Worm (Caenorhabditis elegans) whole organism, L2 larva: Measurements from ENCODE around the gene decr-1.1.

ENCODE experiments used
- C34F6.9 ChIP-seq: fragments of 150-350 bp; optimal IDR thresholded peaks from 2 replicates; lab custom pipeline; 2014; ENCODE audit warnings: missing biosample characterization, missing genetic modification characterization
- F13H6.1 ChIP-seq: sonication (generic microtip); optimal IDR thresholded peaks from 2 replicates; lab custom pipeline; 2016; ENCODE audit warnings: missing genetic modification characterization, missing compliant biosample characterization
- R02D3.7 ChIP-seq: fragments of 150-350 bp; optimal IDR thresholded peaks from 2 replicates; lab custom pipeline; 2014; ENCODE audit warnings: missing biosample characterization, missing genetic modification characterization
- Y55F3AM.14 ChIP-seq: fragments of 200-800 bp; sonication (Bioruptor generic); optimal IDR thresholded peaks from 2 replicates; lab custom pipeline; 2018; ENCODE audit warnings: mild to moderate bottlenecking, missing genetic modification characterization, missing compliant biosample characterization
- ZK546.5 ChIP-seq: sonication (generic microtip); optimal IDR thresholded peaks from 2 replicates; lab custom pipeline; 2017; ENCODE audit warnings: missing biosample characterization, missing genetic modification characterization
- alr-1 ChIP-seq: fragments of 150-350 bp; optimal IDR thresholded peaks from 2 replicates; lab custom pipeline; 2014; ENCODE audit warnings: missing biosample characterization, missing genetic modification characterization
- blmp-1 ChIP-seq: sonication (generic microtip); optimal IDR thresholded peaks from 2 replicates; lab custom pipeline; 2017; ENCODE audit warnings: missing genetic modification characterization, mild to moderate bottlenecking, missing compliant biosample characterization, antibody characterized with exemption, moderate library complexity; ENCODE audit not compliant: insufficient read depth
- ceh-16 ChIP-seq: fragments of 150-350 bp; optimal IDR thresholded peaks from 2 replicates; lab custom pipeline; 2014; ENCODE audit warnings: missing biosample characterization, missing genetic modification characterization
- ceh-82 ChIP-seq: fragments of 150-350 bp; optimal IDR thresholded peaks from 2 replicates; lab custom pipeline; 2014; ENCODE audit warnings: missing biosample characterization, missing genetic modification characterization
- crh-2 ChIP-seq: sonication (generic microtip); optimal IDR thresholded peaks from 2 replicates; lab custom pipeline; 2017; ENCODE audit warnings: missing biosample characterization, missing genetic modification characterization
- dmd-4 ChIP-seq: sonication (generic microtip); optimal IDR thresholded peaks from 2 replicates; lab custom pipeline; 2017; ENCODE audit warnings: missing biosample characterization, missing genetic modification characterization
- egl-27 ChIP-seq: sonication (generic microtip); optimal IDR thresholded peaks from 3 replicates; lab custom pipeline; 2017; ENCODE audit warnings: missing biosample characterization, missing genetic modification reagents, missing genetic modification characterization
- elt-1 ChIP-seq: fragments of 150-350 bp; optimal IDR thresholded peaks from 2 replicates; lab custom pipeline; 2014; ENCODE audit warnings: missing biosample characterization, missing genetic modification characterization
- elt-3 ChIP-seq: sonication (generic microtip); optimal IDR thresholded peaks from 2 replicates; lab custom pipeline; 2017; ENCODE audit warnings: missing biosample characterization, missing genetic modification characterization
- lin-11 ChIP-seq: fragments of 150-350 bp; sonication (generic microtip); optimal IDR thresholded peaks from 2 replicates; lab custom pipeline; 2014; ENCODE audit warnings: missing biosample characterization, missing genetic modification characterization, inconsistent platforms, mixed read lengths
- lin-13 ChIP-seq: fragments of 150-350 bp; optimal IDR thresholded peaks from 2 replicates; lab custom pipeline; 2014; ENCODE audit warnings: missing biosample characterization, missing genetic modification reagents, missing genetic modification characterization
- lin-39 ChIP-seq: fragments of 150-350 bp; optimal IDR thresholded peaks from 2 replicates; lab custom pipeline; 2014; ENCODE audit warnings: missing biosample characterization, missing genetic modification reagents, missing genetic modification characterization
- lsy-2 ChIP-seq, 2 experiments: fragments of 150-350 bp in 1 of 2; sonication (generic microtip) in 1 of 2; optimal IDR thresholded peaks; 2 replicates each; lab custom pipeline; 2014 to 2017; ENCODE audit warnings: missing biosample characterization in 2 of 2, missing genetic modification characterization in 2 of 2
- mab-5 ChIP-seq: fragments of 150-350 bp; optimal IDR thresholded peaks from 2 replicates; lab custom pipeline; 2014; ENCODE audit warnings: missing biosample characterization, missing genetic modification characterization
- mbf-1 ChIP-seq: sonication (generic microtip); optimal IDR thresholded peaks from 2 replicates; lab custom pipeline; 2017; ENCODE audit warnings: missing biosample characterization, missing genetic modification characterization
- mdl-1 ChIP-seq, 2 experiments: fragments of 150-350 bp in 1 of 2; sonication (generic microtip) in 1 of 2; optimal IDR thresholded peaks; 2 replicates each; lab custom pipeline; 2017; ENCODE audit warnings: missing biosample characterization in 2 of 2, missing genetic modification characterization in 2 of 2
- nhr-10 ChIP-seq: sonication (generic microtip); optimal IDR thresholded peaks from 2 replicates; lab custom pipeline; 2017; ENCODE audit warnings: missing biosample characterization, missing genetic modification characterization
- nhr-12 ChIP-seq: fragments of 150-350 bp; optimal IDR thresholded peaks from 2 replicates; lab custom pipeline; 2014; ENCODE audit warnings: missing biosample characterization, missing genetic modification characterization
- nhr-129 ChIP-seq: fragments of 150-350 bp; optimal IDR thresholded peaks from 2 replicates; lab custom pipeline; 2014; ENCODE audit warnings: missing biosample characterization, missing genetic modification characterization
- nhr-21 ChIP-seq: fragments of 150-350 bp; optimal IDR thresholded peaks from 2 replicates; lab custom pipeline; 2014; ENCODE audit warnings: missing biosample characterization, missing genetic modification characterization
- nhr-23 ChIP-seq: fragments of 150-350 bp; optimal IDR thresholded peaks from 2 replicates; lab custom pipeline; 2014; ENCODE audit warnings: missing biosample characterization, missing genetic modification reagents, missing genetic modification characterization
- nhr-237 ChIP-seq: fragments of 150-350 bp; optimal IDR thresholded peaks from 2 replicates; lab custom pipeline; 2014; ENCODE audit warnings: missing biosample characterization, missing genetic modification characterization
- nhr-25 ChIP-seq: fragments of 150-350 bp; sonication (generic microtip); optimal IDR thresholded peaks from 3 replicates; lab custom pipeline; 2014; ENCODE audit warnings: missing biosample characterization, missing genetic modification characterization
- nhr-6 ChIP-seq: fragments of 150-350 bp; optimal IDR thresholded peaks from 2 replicates; lab custom pipeline; 2014; ENCODE audit warnings: missing biosample characterization, missing genetic modification characterization
- nhr-77 ChIP-seq: fragments of 150-350 bp; optimal IDR thresholded peaks from 2 replicates; lab custom pipeline; 2014; ENCODE audit warnings: missing biosample characterization, missing genetic modification characterization
- peb-1 ChIP-seq: fragments of 150-350 bp; optimal IDR thresholded peaks from 2 replicates; lab custom pipeline; 2014; ENCODE audit warnings: missing biosample characterization, missing genetic modification characterization
- sem-4 ChIP-seq: fragments of 150-350 bp; optimal IDR thresholded peaks from 2 replicates; lab custom pipeline; 2014; ENCODE audit warnings: missing biosample characterization, missing genetic modification reagents, missing genetic modification characterization
- sma-3 ChIP-seq: sonication (generic microtip); optimal IDR thresholded peaks from 2 replicates; lab custom pipeline; 2016; ENCODE audit warnings: missing genetic modification reagents, missing genetic modification characterization, missing compliant biosample characterization
- sma-9 ChIP-seq, 2 experiments: fragments of 150-350 bp in 1 of 2; sonication (generic microtip) in 1 of 2; optimal IDR thresholded peaks; 2 replicates each; lab custom pipeline; 2014 to 2016; ENCODE audit warnings: missing genetic modification characterization in 2 of 2, mild to moderate bottlenecking in 1 of 2, missing biosample characterization in 1 of 2, missing compliant biosample characterization in 1 of 2, missing genetic modification reagents in 1 of 2, moderate library complexity in 1 of 2
- unc-39 ChIP-seq: fragments of 150-350 bp; optimal IDR thresholded peaks from 2 replicates; lab custom pipeline; 2014; ENCODE audit warnings: missing biosample characterization, missing genetic modification characterization
- zag-1 ChIP-seq: fragments of 150-350 bp; optimal IDR thresholded peaks from 2 replicates; lab custom pipeline; 2014; ENCODE audit warnings: missing biosample characterization, missing genetic modification characterization
- ztf-11 ChIP-seq: sonication (generic microtip); optimal IDR thresholded peaks from 2 replicates; lab custom pipeline; 2017; ENCODE audit warnings: missing biosample characterization, missing genetic modification characterization
- ztf-4 ChIP-seq: fragments of 150-350 bp; optimal IDR thresholded peaks from 2 replicates; lab custom pipeline; 2014; ENCODE audit warnings: missing biosample characterization, missing genetic modification characterization

The decr-1.1 gene

DNA sequence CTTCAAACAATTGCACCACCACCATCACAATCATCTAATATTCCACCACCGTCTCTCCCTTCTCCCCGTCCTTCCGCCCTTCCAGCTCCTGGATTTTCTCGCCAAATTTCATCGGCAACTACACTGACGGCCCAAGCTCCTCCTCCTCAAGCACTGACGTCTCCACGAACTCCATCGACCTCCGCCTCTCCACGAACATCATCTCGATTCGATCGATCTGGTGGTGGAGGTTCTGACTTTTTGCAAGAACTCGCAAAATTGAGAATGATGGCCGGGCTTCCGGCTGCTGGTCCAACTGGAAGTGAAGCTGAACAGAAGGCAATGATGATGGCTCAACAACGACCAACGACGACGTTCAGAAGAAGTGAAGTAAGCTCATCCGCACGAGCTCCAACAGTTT lies 11.8 kb downstream of the decr-1.1 start:
- TF ChIP-seq nhr-77 (tag; lab: Kevin White, UChicago), result no peak
- TF ChIP-seq ceh-16 (tag; lab: Kevin White, UChicago), result no peak
- TF ChIP-seq ZK546.5 (tag; lab: Kevin White, UChicago), result no peak
- no peak for TF ChIP-seq nhr-237 (tag; lab: Kevin White, UChicago)
- TF ChIP-seq nhr-12 (tag; lab: Kevin White, UChicago), result no peak
- no peak for TF ChIP-seq blmp-1 (tag; lab: Kevin White, UChicago)

ce11 chrV:13796246-13796776 lies 14.1 kb downstream of the decr-1.1 start, which contains the start of gene twk-32:
TSS of gene twk-32 (plus strand) at chrV:13796641.
- TF ChIP-seq crh-2 (tag; lab: Kevin White, UChicago), result no peak
- TF ChIP-seq mab-5 (tag; lab: Kevin White, UChicago), result no peak
- TF ChIP-seq ZK546.5 (tag; lab: Kevin White, UChicago), result no peak
- no peak for TF ChIP-seq peb-1 (tag; lab: Kevin White, UChicago)
- no peak for TF ChIP-seq ceh-16 (tag; lab: Kevin White, UChicago)
- no peak for TF ChIP-seq unc-39
- no peak for TF ChIP-seq nhr-6 (tag; lab: Kevin White, UChicago)
- no peak for TF ChIP-seq lsy-2 (tag; optimal IDR thresholded peaks at IDR 0.05; lab: Kevin White, UChicago)
- no peak for TF ChIP-seq sma-3 (GFP tag; lab: Kevin White, UChicago)
- TF ChIP-seq nhr-10 (tag; lab: Kevin White, UChicago), result no peak
- TF ChIP-seq nhr-237 (tag; lab: Kevin White, UChicago), result no peak
- TF ChIP-seq lin-11, result no peak
- no peak for TF ChIP-seq ztf-11
- no peak for TF ChIP-seq lin-39 (tag; lab: Kevin White, UChicago)
- no peak for TF ChIP-seq blmp-1 (tag; lab: Kevin White, UChicago)
- TF ChIP-seq sem-4, result no peak
- TF ChIP-seq, all 48 proteins: peak for 0

DNA sequence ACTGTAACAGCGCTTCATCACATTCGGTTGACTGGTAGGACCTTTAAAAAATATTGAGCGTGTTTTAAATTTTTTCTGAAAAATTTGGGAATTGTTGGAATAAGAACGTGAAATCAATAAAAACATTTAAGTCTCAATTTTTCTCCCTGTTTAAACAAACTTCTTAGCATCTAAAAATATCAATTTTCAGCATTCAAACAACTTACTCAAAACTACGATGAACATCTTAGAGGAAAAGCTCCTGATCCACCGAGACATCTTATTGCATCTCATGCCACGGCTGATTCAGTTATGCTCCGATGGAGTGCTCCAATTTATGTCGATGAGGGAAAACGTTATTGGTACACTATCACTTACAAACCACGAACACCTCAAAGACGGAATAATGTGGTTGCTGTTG lies 17.0 kb downstream of the decr-1.1 start:
- TF ChIP-seq sem-4 (no peak), ztf-4 (tag; lab: Kevin White, UChicago) (no peak)

- no peak for TF ChIP-seq F13H6.1 (tag; lab: Kevin White, UChicago)
- no peak for TF ChIP-seq nhr-77 (tag; lab: Kevin White, UChicago)
- TF ChIP-seq nhr-129 (tag; lab: Kevin White, UChicago), result peak; percentile 30
- no peak for TF ChIP-seq R02D3.7
These were observed 21.7 kb downstream of the decr-1.1 start, which contains the start of gene swan-2 for ce11 chrV:13803902-13804301. TSS of gene swan-2 (minus strand) at chrV:13804281.

ce11 chrV:13807232-13807631 lies 25.0 kb downstream of the decr-1.1 start, which contains the start of gene swan-1:
TSS of gene swan-1 (minus strand) at chrV:13807237.
- TF ChIP-seq alr-1 (tag; lab: Kevin White, UChicago) (no peak), dmd-4 (tag; lab: Kevin White, UChicago) (no peak), nhr-129 (tag; lab: Kevin White, UChicago) (peak; percentile 12), sma-9 (GFP tag; optimal IDR thresholded peaks at IDR 0.05; lab: Kevin White, UChicago) (peak; percentile 16), sma-9 (tag; optimal IDR thresholded peaks at IDR 0.05; lab: Kevin White, UChicago) (no peak), unc-39 (no peak), ztf-4 (tag; lab: Kevin White, UChicago) (no peak), lsy-2 (tag; optimal IDR thresholded peaks at IDR 0.05; lab: Kevin White, UChicago) (peak in 1 of 2 experiments; percentile 35), zag-1 (tag; lab: Kevin White, UChicago) (no peak), blmp-1 (tag; lab: Kevin White, UChicago) (peak; percentile 47), mab-5 (tag; lab: Kevin White, UChicago) (no peak), F13H6.1 (tag; lab: Kevin White, UChicago) (peak; percentile 27), sem-4 (peak; percentile 16), nhr-237 (tag; lab: Kevin White, UChicago) (no peak), C34F6.9 (tag; lab: Kevin White, UChicago) (peak; percentile 3), lin-11 (no peak)

- TF ChIP-seq dmd-4 (tag; lab: Kevin White, UChicago) (no peak), elt-3 (tag; lab: Kevin White, UChicago) (no peak), mbf-1 (tag; lab: Kevin White, UChicago) (no peak), ztf-11 (no peak), nhr-12 (tag; lab: Kevin White, UChicago) (no peak), nhr-6 (tag; lab: Kevin White, UChicago) (no peak), nhr-21 (tag; lab: Kevin White, UChicago) (no peak), peb-1 (tag; lab: Kevin White, UChicago) (no peak), nhr-23 (no peak), Y55F3AM.14 (GFP tag; lab: Kevin White, UChicago) (peak; percentile 6), alr-1 (tag; lab: Kevin White, UChicago) (no peak), egl-27 (tag; lab: Kevin White, UChicago) (no peak), lin-39 (tag; lab: Kevin White, UChicago) (no peak), mdl-1 (tag; optimal IDR thresholded peaks at IDR 0.05; lab: Kevin White, UChicago) (no peak), ceh-82 (tag; lab: Kevin White, UChicago) (no peak), blmp-1 (tag; lab: Kevin White, UChicago) (peak; percentile 63), lsy-2 (tag; optimal IDR thresholded peaks at IDR 0.05; lab: Kevin White, UChicago) (peak in 1 of 2 experiments; percentile 63), ZK546.5 (tag; lab: Kevin White, UChicago) (no peak), elt-1 (tag; lab: Kevin White, UChicago) (no peak), sma-3 (GFP tag; lab: Kevin White, UChicago) (no peak), nhr-25 (no peak), lin-13 (GFP tag; lab: Kevin White, UChicago) (peak; percentile 24), lin-11 (peak; percentile 5)
These were observed 26.3 kb downstream of the decr-1.1 start for ce11 chrV:13808462-13808867.
